Worm (Caenorhabditis elegans) whole organism, mixed stage, embryonic: ENCODE results near the gene his-32.

Source experiments
- blmp-1 ChIP-seq: fragments of 150-350 bp; optimal IDR thresholded peaks from 2 replicates; lab custom pipeline; 2014; ENCODE audit warnings: missing biosample characterization, missing genetic modification characterization
- ceh-83 ChIP-seq: fragments of 200-800 bp; sonication (Bioruptor generic); optimal IDR thresholded peaks from 2 replicates; lab custom pipeline; 2018; ENCODE audit warnings: mild to moderate bottlenecking, missing genetic modification characterization, missing compliant biosample characterization
- drap-1 ChIP-seq: fragments of 200-800 bp; sonication (Bioruptor generic); optimal IDR thresholded peaks from 3 replicates; lab custom pipeline; 2018; ENCODE audit warnings: mild to moderate bottlenecking, missing genetic modification characterization, missing compliant biosample characterization
- elt-1 ChIP-seq: sonication (generic microtip); optimal IDR thresholded peaks from 2 replicates; lab custom pipeline; 2017; ENCODE audit warnings: missing genetic modification characterization, mild to moderate bottlenecking, missing compliant biosample characterization, antibody characterized with exemption, moderate library complexity, borderline replicate concordance; ENCODE audit not compliant: insufficient read depth
- elt-3 ChIP-seq: fragments of 150-350 bp; optimal IDR thresholded peaks from 2 replicates; lab custom pipeline; 2014; ENCODE audit warnings: missing biosample characterization, missing genetic modification characterization
- mab-5 ChIP-seq: fragments of 150-350 bp; optimal IDR thresholded peaks from 2 replicates; lab custom pipeline; 2014; ENCODE audit warnings: missing biosample characterization, missing genetic modification characterization
- mep-1 ChIP-seq: fragments of 150-350 bp; optimal IDR thresholded peaks from 2 replicates; lab custom pipeline; 2017; ENCODE audit warnings: missing biosample characterization, missing genetic modification reagents, missing genetic modification characterization, inconsistent platforms
- nhr-12 ChIP-seq: fragments of 150-350 bp; optimal IDR thresholded peaks from 2 replicates; lab custom pipeline; 2014; ENCODE audit warnings: missing biosample characterization, missing genetic modification characterization
- nhr-2 ChIP-seq: fragments of 150-350 bp; optimal IDR thresholded peaks from 2 replicates; lab custom pipeline; 2014; ENCODE audit warnings: missing biosample characterization, missing genetic modification characterization
- snpc-4 ChIP-seq: fragments of 150-350 bp; optimal IDR thresholded peaks from 2 replicates; lab custom pipeline; 2014; ENCODE audit warnings: missing biosample characterization, missing genetic modification characterization
- sptf-1 ChIP-seq: sonication (generic microtip); optimal IDR thresholded peaks from 2 replicates; lab custom pipeline; 2017; ENCODE audit warnings: mild to moderate bottlenecking, missing genetic modification characterization, moderate library complexity, missing compliant biosample characterization
- unc-62 ChIP-seq: fragments of 150-350 bp; optimal IDR thresholded peaks from 2 replicates; lab custom pipeline; 2014; ENCODE audit warnings: missing biosample characterization, missing genetic modification reagents, missing genetic modification characterization
- ztf-11 ChIP-seq: fragments of 150-350 bp; optimal IDR thresholded peaks from 2 replicates; lab custom pipeline; 2014; ENCODE audit warnings: missing biosample characterization, missing genetic modification characterization

DNA sequence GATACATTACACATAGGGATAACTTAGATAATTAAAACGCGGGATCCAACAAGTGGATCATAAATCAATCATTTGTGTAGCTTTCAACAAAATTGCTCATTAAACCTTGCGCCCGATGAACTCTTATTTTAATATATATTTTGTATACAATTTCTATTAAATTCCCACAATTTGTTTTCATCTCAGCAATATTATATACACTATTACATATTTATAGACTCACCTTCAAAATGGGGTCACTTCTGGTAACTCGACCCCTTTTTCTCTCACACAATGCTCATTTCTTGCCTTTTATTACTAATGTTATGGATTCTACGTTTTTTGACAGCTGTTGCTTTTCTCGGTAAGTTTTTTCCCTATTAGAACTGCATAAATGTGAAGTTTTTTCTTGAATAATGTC, 5.5 kb downstream of the his-32 start, which contains the start of gene lgc-6:
- TF ChIP-seq elt-1 (no peak), ztf-11 (tag; lab: Kevin White, UChicago) (no peak), mep-1 (tag; lab: Kevin White, UChicago) (no peak), mab-5 (tag; lab: Kevin White, UChicago) (no peak), ceh-83 (GFP tag; lab: Kevin White, UChicago) (no peak), drap-1 (GFP tag; lab: Kevin White, UChicago) (no peak), blmp-1 (tag; lab: Kevin White, UChicago) (no peak), snpc-4 (tag; lab: Kevin White, UChicago) (no peak), sptf-1 (tag; lab: Kevin White, UChicago) (no peak), nhr-2 (tag; lab: Kevin White, UChicago) (no peak), unc-62 (GFP tag; lab: Kevin White, UChicago) (no peak), elt-3 (tag; lab: Kevin White, UChicago) (no peak), nhr-12 (tag; lab: Kevin White, UChicago) (no peak)
